Fruit fly (Drosophila melanogaster) whole organism, embryonic: ENCODE measurements around the gene CG8564.

ENCODE experiments used
- Aef1 ChIP-seq: fragments of 200-800 bp; sonication (Bioruptor generic); IDR thresholded peaks from 3 replicates; pipeline ENCODE4 v1.3.6; 2022; ENCODE audit warnings: missing biosample characterization, missing genetic modification characterization
- Atf-2 ChIP-seq: fragments of 200-800 bp; sonication (Bioruptor generic); optimal IDR thresholded peaks from 2 replicates; lab custom pipeline; 2016; ENCODE audit warnings: missing biosample characterization, missing genetic modification characterization
- Atf6 ChIP-seq: fragments of 200-800 bp; sonication (Bioruptor generic); IDR thresholded peaks from 2 replicates; pipeline ENCODE4 v1.3.6; 2022; ENCODE audit warnings: missing biosample characterization, missing genetic modification characterization
- Bgb ChIP-seq: fragments of 200-800 bp; sonication (Bioruptor generic); IDR thresholded peaks from 2 replicates; pipeline ENCODE4 v1.3.6; 2022; ENCODE audit warnings: missing biosample characterization, missing genetic modification characterization; ENCODE audit not compliant: partially characterized antibody
- BtbVII ChIP-seq: fragments of 200-800 bp; sonication (Bioruptor generic); optimal IDR thresholded peaks from 3 replicates; lab custom pipeline; 2017; ENCODE audit warnings: missing biosample characterization, mild to moderate bottlenecking, missing genetic modification characterization
- CG10209 ChIP-seq: fragments of 200-800 bp; sonication (Bioruptor generic); optimal IDR thresholded peaks from 3 replicates; lab custom pipeline; 2017; ENCODE audit warnings: missing biosample characterization, mild to moderate bottlenecking, missing genetic modification characterization, missing genetic modification reagents
- CG14441 ChIP-seq: fragments of 200-800 bp; sonication (Bioruptor generic); IDR thresholded peaks from 2 replicates; pipeline ENCODE4 v1.3.6; 2022; ENCODE audit warnings: missing biosample characterization, missing genetic modification characterization
- CG1529 ChIP-seq: fragments of 200-800 bp; sonication (Bioruptor generic); optimal IDR thresholded peaks from 3 replicates; lab custom pipeline; 2018; ENCODE audit warnings: missing biosample characterization, missing genetic modification characterization
- CG16813 ChIP-seq: fragments of 200-800 bp; sonication (Bioruptor generic); IDR thresholded peaks from 3 replicates; pipeline ENCODE4 v1.3.6; 2022; ENCODE audit warnings: missing biosample characterization, missing genetic modification characterization; ENCODE audit not compliant: partially characterized antibody
- CG18599 ChIP-seq: fragments of 200-800 bp; sonication (Bioruptor generic); optimal IDR thresholded peaks from 3 replicates; lab custom pipeline; 2017; ENCODE audit warnings: missing biosample characterization, missing genetic modification characterization, mild to moderate bottlenecking, moderate library complexity, missing genetic modification reagents
- CG18764 ChIP-seq: fragments of 200-800 bp; sonication (Bioruptor generic); optimal IDR thresholded peaks from 3 replicates; lab custom pipeline; 2016; ENCODE audit warnings: missing biosample characterization, missing genetic modification characterization
- CG32532 ChIP-seq: fragments of 200-800 bp; sonication (Bioruptor generic); IDR thresholded peaks from 2 replicates; pipeline ENCODE4 v1.3.6; 2022; ENCODE audit warnings: missing biosample characterization, missing genetic modification characterization
- CG3847 ChIP-seq: fragments of 200-800 bp; sonication (Bioruptor generic); IDR thresholded peaks from 2 replicates; pipeline ENCODE4 v1.3.6; 2022; ENCODE audit warnings: missing biosample characterization, missing genetic modification characterization
- CG6254 ChIP-seq: fragments of 200-800 bp; sonication (Bioruptor generic); optimal IDR thresholded peaks from 3 replicates; lab custom pipeline; 2017; ENCODE audit warnings: mild to moderate bottlenecking, missing biosample characterization, missing genetic modification reagents, missing genetic modification characterization
- CG6689 ChIP-seq: fragments of 200-800 bp; sonication (Bioruptor generic); IDR thresholded peaks from 2 replicates; pipeline ENCODE4 v1.3.6; 2022; ENCODE audit warnings: missing biosample characterization, missing genetic modification characterization
- CG8089 ChIP-seq: fragments of 200-800 bp; sonication (Bioruptor generic); optimal IDR thresholded peaks from 3 replicates; lab custom pipeline; 2016; ENCODE audit warnings: missing biosample characterization, missing genetic modification characterization
- CG8290 ChIP-seq, 3 experiments: fragments of 200-800 bp; sonication (Bioruptor generic); optimal IDR thresholded peaks; 2 replicates each; lab custom pipeline; 2016 to 2019; ENCODE audit warnings: missing biosample characterization in 3 of 3, missing genetic modification characterization in 3 of 3, mild to moderate bottlenecking in 2 of 3, moderate library complexity in 1 of 3
- CG9817 ChIP-seq: fragments of 200-800 bp; sonication (Bioruptor generic); optimal IDR thresholded peaks from 2 replicates; lab custom pipeline; 2018; ENCODE audit warnings: missing biosample characterization, mild to moderate bottlenecking, missing genetic modification characterization, moderate library complexity
- Chrac-16 ChIP-seq: fragments of 200-800 bp; sonication (Bioruptor generic); optimal IDR thresholded peaks from 3 replicates; lab custom pipeline; 2016; ENCODE audit warnings: missing biosample characterization, missing genetic modification characterization
- Elba2 ChIP-seq: fragments of 200-800 bp; sonication (Bioruptor generic); optimal IDR thresholded peaks from 3 replicates; lab custom pipeline; 2016; ENCODE audit warnings: missing biosample characterization, missing genetic modification characterization
- Gug ChIP-seq: fragments of 200-800 bp; sonication (Bioruptor generic); IDR thresholded peaks from 4 replicates; pipeline ENCODE4 v1.3.6; 2022; ENCODE audit warnings: missing biosample characterization, missing genetic modification characterization
- HLH3B ChIP-seq: fragments of 200-800 bp; sonication (Bioruptor generic); IDR thresholded peaks from 2 replicates; pipeline ENCODE4 v1.3.6; 2022; ENCODE audit warnings: missing biosample characterization, missing genetic modification characterization
- Hr78 ChIP-seq, 2 experiments: fragments of 200-800 bp in 1 of 2; fragments of >200 bp in 1 of 2; sonication (Bioruptor generic) in 1 of 2; optimal IDR thresholded peaks; 2 replicates each; lab custom pipeline; 2017 to 2019; ENCODE audit warnings: missing biosample characterization in 2 of 2, missing genetic modification characterization in 2 of 2, mild to moderate bottlenecking in 1 of 2, moderate library complexity in 1 of 2
- NC2α ChIP-seq: fragments of 200-800 bp; sonication (Bioruptor generic); optimal IDR thresholded peaks from 2 replicates; lab custom pipeline; 2016; ENCODE audit warnings: missing biosample characterization, missing genetic modification characterization
- Neu2 ChIP-seq: fragments of 200-800 bp; sonication (Bioruptor generic); optimal IDR thresholded peaks from 3 replicates; lab custom pipeline; 2016; ENCODE audit warnings: missing biosample characterization, missing genetic modification characterization, borderline replicate concordance
- PHDP ChIP-seq: fragments of 200-800 bp; sonication (Bioruptor generic); optimal IDR thresholded peaks from 3 replicates; lab custom pipeline; 2018; ENCODE audit warnings: missing biosample characterization, mild to moderate bottlenecking, missing genetic modification characterization, moderate library complexity
- Side ChIP-seq: fragments of 200-800 bp; sonication (Bioruptor generic); optimal IDR thresholded peaks from 2 replicates; lab custom pipeline; 2016; ENCODE audit warnings: missing biosample characterization, missing genetic modification characterization
- Sry-β ChIP-seq: fragments of 200-800 bp; sonication (Bioruptor generic); optimal IDR thresholded peaks from 2 replicates; lab custom pipeline; 2018; ENCODE audit warnings: missing biosample characterization, mild to moderate bottlenecking, missing genetic modification characterization, moderate library complexity
- ato ChIP-seq: fragments of 200-800 bp; sonication (Bioruptor generic); IDR thresholded peaks from 2 replicates; pipeline ENCODE4 v1.3.6; 2022; ENCODE audit warnings: missing biosample characterization, missing genetic modification characterization; ENCODE audit not compliant: partially characterized antibody
- dm ChIP-seq: fragments of 200-800 bp; sonication (Bioruptor generic); optimal IDR thresholded peaks from 3 replicates; lab custom pipeline; 2016; ENCODE audit warnings: missing biosample characterization, missing genetic modification characterization
- exex ChIP-seq: fragments of 200-800 bp; sonication (Bioruptor generic); optimal IDR thresholded peaks from 4 replicates; lab custom pipeline; 2018; ENCODE audit warnings: missing biosample characterization, mild to moderate bottlenecking, missing genetic modification characterization, moderate library complexity
- fd102C ChIP-seq: fragments of 200-800 bp; sonication (Bioruptor generic); optimal IDR thresholded peaks from 2 replicates; lab custom pipeline; 2018; ENCODE audit warnings: missing biosample characterization, mild to moderate bottlenecking, missing genetic modification characterization, moderate library complexity
- gfzf ChIP-seq: fragments of 200-800 bp; sonication (Bioruptor generic); optimal IDR thresholded peaks from 2 replicates; lab custom pipeline; 2016; ENCODE audit warnings: missing biosample characterization, mild to moderate bottlenecking, missing genetic modification characterization, moderate library complexity
- grau ChIP-seq: fragments of 200-800 bp; optimal IDR thresholded peaks from 3 replicates; lab custom pipeline; 2019; ENCODE audit warnings: missing biosample characterization, mild to moderate bottlenecking, missing genetic modification characterization, moderate library complexity
- gsb-n ChIP-seq: fragments of 200-800 bp; sonication (Bioruptor generic); optimal IDR thresholded peaks from 3 replicates; lab custom pipeline; 2018; ENCODE audit warnings: missing biosample characterization, mild to moderate bottlenecking, missing genetic modification characterization
- her ChIP-seq: fragments of 200-800 bp; sonication (Bioruptor generic); optimal IDR thresholded peaks from 2 replicates; lab custom pipeline; 2016; ENCODE audit warnings: missing biosample characterization, missing genetic modification characterization
- kay ChIP-seq: fragments of 200-800 bp; sonication (Bioruptor generic); optimal IDR thresholded peaks from 2 replicates; lab custom pipeline; 2016; ENCODE audit warnings: missing biosample characterization, missing genetic modification characterization
- kni ChIP-seq: fragments of 200-800 bp; sonication (Bioruptor generic); optimal IDR thresholded peaks from 3 replicates; lab custom pipeline; 2017; ENCODE audit warnings: mild to moderate bottlenecking, missing biosample characterization, missing genetic modification reagents, missing genetic modification characterization
- nerfin-1 ChIP-seq: fragments of 200-800 bp; sonication (Bioruptor generic); optimal IDR thresholded peaks from 3 replicates; lab custom pipeline; 2019; ENCODE audit warnings: missing biosample characterization, mild to moderate bottlenecking, missing genetic modification characterization, moderate library complexity
- nom ChIP-seq: fragments of 200-800 bp; sonication (Bioruptor generic); optimal IDR thresholded peaks from 2 replicates; lab custom pipeline; 2017; ENCODE audit warnings: missing biosample characterization, missing genetic modification characterization, mild to moderate bottlenecking, moderate library complexity, missing genetic modification reagents
- p53 ChIP-seq: fragments of 200-800 bp; sonication (Bioruptor generic); optimal IDR thresholded peaks from 2 replicates; lab custom pipeline; 2016; ENCODE audit warnings: missing biosample characterization, missing genetic modification characterization
- pzg ChIP-seq: fragments of 200-800 bp; sonication (Bioruptor generic); optimal IDR thresholded peaks from 3 replicates; lab custom pipeline; 2018; ENCODE audit warnings: missing biosample characterization, mild to moderate bottlenecking, missing genetic modification characterization, moderate library complexity
- rib ChIP-seq: fragments of 200-800 bp; sonication (Bioruptor generic); IDR thresholded peaks from 2 replicates; pipeline ENCODE4 v1.3.6; 2022; ENCODE audit warnings: missing biosample characterization, missing genetic modification characterization
- schlank ChIP-seq: fragments of 200-800 bp; sonication (Bioruptor generic); optimal IDR thresholded peaks from 2 replicates; lab custom pipeline; 2018; ENCODE audit warnings: missing biosample characterization, mild to moderate bottlenecking, missing genetic modification characterization
- sna ChIP-seq: fragments of 200-800 bp; sonication (Bioruptor generic); IDR thresholded peaks from 2 replicates; pipeline ENCODE4 v1.3.6; 2022; ENCODE audit warnings: missing biosample characterization, missing genetic modification characterization; ENCODE audit not compliant: partially characterized antibody
- tgo ChIP-seq: fragments of 200-800 bp; sonication (Bioruptor generic); IDR thresholded peaks from 3 replicates; pipeline ENCODE4 v1.3.6; 2022; ENCODE audit warnings: missing biosample characterization, missing genetic modification characterization
- tio ChIP-seq: fragments of 200-800 bp; sonication (Bioruptor generic); optimal IDR thresholded peaks from 2 replicates; lab custom pipeline; 2017; ENCODE audit warnings: missing biosample characterization, missing genetic modification characterization, inconsistent platforms
- wor ChIP-seq: fragments of 200-800 bp; sonication (Bioruptor generic); IDR thresholded peaks from 2 replicates; pipeline ENCODE4 v1.3.6; 2022; ENCODE audit warnings: missing biosample characterization, missing genetic modification characterization

CG8564 gene

DNA sequence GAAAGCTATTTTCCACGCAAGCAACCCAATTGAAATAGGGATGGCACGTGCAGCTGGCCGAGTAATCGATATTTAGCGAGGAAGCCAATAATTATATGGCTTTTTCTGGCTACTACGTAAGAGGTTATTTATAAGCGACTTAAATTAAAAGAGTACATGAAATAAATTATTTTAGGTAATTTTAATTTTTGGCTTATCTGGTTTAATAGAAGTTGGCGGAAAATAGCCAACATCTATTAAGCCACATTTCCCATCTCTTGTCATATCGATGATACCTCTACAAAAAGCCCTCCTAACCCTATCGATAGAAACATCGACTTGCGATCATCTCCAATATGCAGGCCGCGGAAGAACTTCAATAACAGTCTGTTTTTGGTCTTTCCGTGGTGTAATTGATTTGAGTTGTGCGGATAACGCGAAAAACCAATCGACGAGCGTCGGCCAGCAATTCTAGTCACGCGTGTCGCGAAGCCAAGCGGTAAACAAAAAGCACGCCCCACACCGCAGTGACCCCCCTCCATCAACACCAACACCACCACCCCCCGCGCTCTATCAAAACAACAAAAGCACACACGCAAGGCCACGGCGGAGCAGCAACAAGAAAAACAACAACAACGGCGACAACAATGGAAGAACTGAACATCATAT is 39.6 kb downstream of the CG8564 start, which contains the start of the genes Srp19 and qm:
Gene Srp19 (minus strand): TSS at position 51 of the 648 bp plus-strand sequence.
Gene qm (plus strand): TSS at position 330 of the 648 bp plus-strand sequence.
- TF ChIP-seq kni (GFP tag; lab: Kevin White, UChicago) (peak; percentile 53), nerfin-1 (tag; lab: Kevin White, UChicago) (no peak), CG10209 (peak; percentile 1), her (no peak), p53 (GFP tag; lab: Kevin White, UChicago) (no peak), CG8089 (GFP tag; lab: Kevin White, UChicago) (no peak), BtbVII (GFP tag; lab: Kevin White, UChicago) (peak; percentile 55), CG14441 (GFP tag; lab: Robert Waterston, UW) (no peak), sna (GFP tag; lab: Robert Waterston, UW) (peak; percentile 78), CG8290 (GFP tag; optimal IDR thresholded peaks at IDR 0.05; lab: Kevin White, UChicago) (peak; percentile 45), CG8290 (tag; optimal IDR thresholded peaks at IDR 0.05; lab: Kevin White, UChicago) (peak in 1 of 2 experiments; percentile 49), fd102C (no peak), CG18599 (GFP tag; lab: Kevin White, UChicago) (peak; percentile 36), Aef1 (peak; percentile 88), CG32532 (GFP tag; lab: Robert Waterston, UW) (peak; percentile 50), pzg (GFP tag; lab: Kevin White, UChicago) (peak; percentile 66), CG16813 (GFP tag; lab: Robert Waterston, UW) (peak; percentile 86), tgo (GFP tag; lab: Robert Waterston, UW) (peak; percentile 28), CG3847 (GFP tag; lab: Robert Waterston, UW) (peak; percentile 57), Atf-2 (GFP tag; lab: Kevin White, UChicago) (peak; percentile 0), rib (GFP tag; lab: Robert Waterston, UW) (peak; percentile 29; the same call in 1 of the 2 replicates), Chrac-16 (GFP tag; lab: Kevin White, UChicago) (peak; percentile 34), PHDP (tag; lab: Kevin White, UChicago) (no peak), Side (GFP tag; lab: Kevin White, UChicago) (peak; percentile 77), gsb-n (tag; lab: Kevin White, UChicago) (peak; percentile 22), ato (peak; percentile 62; the same call in 1 of the 2 replicates), grau (tag; lab: Kevin White, UChicago) (peak; percentile 20), CG6254 (GFP tag; lab: Kevin White, UChicago) (no peak), Elba2 (peak; percentile 19), dm (GFP tag; lab: Kevin White, UChicago) (peak; percentile 1), HLH3B (GFP tag; lab: Robert Waterston, UW) (no peak), exex (tag; lab: Kevin White, UChicago) (no peak), CG6689 (GFP tag; lab: Robert Waterston, UW) (peak; percentile 29; the same call in 1 of the 2 replicates), CG18764 (GFP tag; lab: Kevin White, UChicago) (no peak), kay (peak; percentile 54), Gug (GFP tag; lab: Robert Waterston, UW) (peak; percentile 24; the same call in 1 of the 4 replicates), tio (GFP tag; lab: Kevin White, UChicago) (no peak), Neu2 (no peak), wor (GFP tag; lab: Robert Waterston, UW) (peak; percentile 11; the same call in 1 of the 2 replicates), Hr78 (GFP tag; optimal IDR thresholded peaks at IDR 0.05; lab: Kevin White, UChicago) (peak in 1 of 2 experiments; percentile 96), Atf6 (GFP tag; lab: Robert Waterston, UW) (peak; percentile 64), nom (GFP tag; lab: Kevin White, UChicago) (peak; percentile 65), CG1529 (GFP tag; lab: Kevin White, UChicago) (no peak), Bgb (GFP tag; lab: Robert Waterston, UW) (peak; percentile 81), CG9817 (tag; lab: Kevin White, UChicago) (peak; percentile 75), gfzf (GFP tag; lab: Kevin White, UChicago) (no peak), schlank (tag; lab: Kevin White, UChicago) (no peak), NC2α (GFP tag; lab: Kevin White, UChicago) (no peak), Sry-β (GFP tag; lab: Kevin White, UChicago) (peak; percentile 93)
